Fruit fly (Drosophila melanogaster): ENCODE data around the gene CG31140.

DNA sequence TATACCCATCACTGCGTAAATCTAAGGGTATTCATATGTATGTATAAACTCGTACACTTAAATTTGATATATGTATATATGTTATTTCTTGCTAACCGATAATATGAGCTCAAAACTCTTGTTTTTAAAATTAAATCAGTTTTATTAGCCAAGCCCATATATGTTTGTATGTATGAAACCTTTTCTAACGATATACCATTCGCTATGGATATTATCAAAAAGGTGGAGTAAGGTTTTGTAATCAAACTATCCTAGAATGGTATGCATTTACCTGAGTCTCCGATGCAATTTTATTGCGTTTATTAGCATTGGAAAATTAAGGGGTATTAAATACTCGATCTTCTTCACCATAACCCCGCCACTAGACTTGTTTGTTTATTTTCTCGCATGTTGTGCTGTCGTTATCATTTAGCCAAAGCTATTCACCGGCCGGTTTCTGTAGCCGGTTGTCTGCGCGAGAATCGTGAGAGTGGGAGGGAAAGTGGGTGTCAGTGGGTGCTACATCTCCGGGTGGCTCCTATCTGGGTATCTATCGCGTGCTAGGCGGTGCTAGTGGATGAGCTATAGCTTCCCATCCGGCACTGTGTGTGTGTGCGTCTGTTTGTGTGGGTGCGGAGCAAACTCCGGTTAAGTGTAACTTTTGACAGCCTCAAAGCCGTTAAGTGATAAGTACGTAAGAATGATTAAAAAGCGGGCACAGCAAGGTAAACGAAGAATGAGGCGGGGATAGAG is 45.0 kb downstream of the CG31140 start:
- no peak for TF ChIP-seq CG32121 (GFP tag; IDR thresholded peaks at IDR 0.05)
- peak; percentile 70 for TF ChIP-seq CG14655 (GFP tag; optimal IDR thresholded peaks at IDR 0.05)
- peak; percentile 36 for TF ChIP-seq CG8301 (tag; optimal IDR thresholded peaks at IDR 0.05)
- TF ChIP-seq D1 (tag; optimal IDR thresholded peaks at IDR 0.05), result no peak
- TF ChIP-seq EcR (GFP tag; optimal IDR thresholded peaks at IDR 0.05), result no peak
- no peak for TF ChIP-seq CG13204 (GFP tag; optimal IDR thresholded peaks at IDR 0.05)
- TF ChIP-seq Snoo (tag; optimal IDR thresholded peaks at IDR 0.05), result no peak
- peak; percentile 37; the same call in 1 of the 3 replicates for TF ChIP-seq fd96Ca (GFP tag; IDR thresholded peaks at IDR 0.05)
- no peak for TF ChIP-seq CG15710 (tag; optimal IDR thresholded peaks at IDR 0.05)
- no peak for TF ChIP-seq Pif1B (GFP tag; optimal IDR thresholded peaks at IDR 0.05)

Measured in whole organism, pupa.